Worm (Caenorhabditis elegans): Measurements from ENCODE around the gene C28C12.12.

- TF ChIP-seq ets-7 (tag; optimal IDR thresholded peaks at IDR 0.05) (no peak), scrt-1 (GFP tag; IDR thresholded peaks at IDR 0.05) (no peak), ama-1 (optimal IDR thresholded peaks at IDR 0.05) (no peak), tra-4 (tag; optimal IDR thresholded peaks at IDR 0.05) (no peak), sea-1 (GFP tag; conservative IDR thresholded peaks at IDR 0.05) (no peak), tbx-37 (GFP tag; conservative IDR thresholded peaks at IDR 0.05) (no peak), ceh-13 (GFP tag; optimal IDR thresholded peaks at IDR 0.05) (no peak), B0310.2 (tag; optimal IDR thresholded peaks at IDR 0.05) (no peak), pes-1 (GFP tag; IDR thresholded peaks at IDR 0.05) (no peak), flt-1 (GFP tag; IDR thresholded peaks at IDR 0.05) (no peak), hmbx-1 (tag; optimal IDR thresholded peaks at IDR 0.05) (no peak), ceh-36 (tag; optimal IDR thresholded peaks at IDR 0.05) (no peak), hmg-4 (GFP tag; optimal IDR thresholded peaks at IDR 0.05) (no peak), hnd-1 (tag; optimal IDR thresholded peaks at IDR 0.05) (no peak)
Measured at ce11 chrIV:8454076-8454475, 42.1 kb downstream of the C28C12.12 start.

All from whole organism, early embryonic.